Worm (Caenorhabditis elegans) whole organism, midembryonic: ENCODE data around the gene Y48E1C.1.

Experiments used
- T22C8.4 ChIP-seq: fragments of 200-800 bp; sonication (Bioruptor generic); IDR thresholded peaks from 2 replicates; pipeline ENCODE4 v1.3.6; 2022; ENCODE audit warnings: missing genetic modification characterization, missing compliant biosample characterization
- cog-1 ChIP-seq: sonication (generic microtip); optimal IDR thresholded peaks from 2 replicates; lab custom pipeline; 2016; ENCODE audit warnings: missing genetic modification characterization, missing compliant biosample characterization
- flt-1 ChIP-seq: fragments of 200-800 bp; sonication (Bioruptor generic); IDR thresholded peaks from 2 replicates; pipeline ENCODE4 v1.3.6; 2022; ENCODE audit warnings: missing genetic modification characterization, missing compliant biosample characterization
- klf-2 ChIP-seq: fragments of 200-800 bp; sonication (Bioruptor generic); conservative IDR thresholded peaks from 2 replicates; pipeline ENCODE4 v1.3.6; 2022; ENCODE audit warnings: missing genetic modification reagents, missing genetic modification characterization, missing compliant biosample characterization
- med-1 ChIP-seq: sonication (generic microtip); optimal IDR thresholded peaks from 2 replicates; lab custom pipeline; 2017; ENCODE audit warnings: missing genetic modification characterization, mild to moderate bottlenecking, missing compliant biosample characterization, antibody characterized with exemption, missing genetic modification reagents; ENCODE audit not compliant: insufficient read depth
- ref-1 ChIP-seq: fragments of 200-800 bp; sonication (Bioruptor generic); conservative IDR thresholded peaks from 2 replicates; pipeline ENCODE4 v1.3.6; 2022; ENCODE audit warnings: missing genetic modification reagents, missing genetic modification characterization, missing compliant biosample characterization
- ztf-23 ChIP-seq: fragments of 200-800 bp; sonication (Bioruptor generic); IDR thresholded peaks from 2 replicates; pipeline ENCODE4 v1.3.6; 2022; ENCODE audit warnings: missing genetic modification reagents, missing genetic modification characterization, missing compliant biosample characterization
- ztf-29 ChIP-seq: fragments of 200-800 bp; sonication (Bioruptor generic); IDR thresholded peaks from 2 replicates; pipeline ENCODE4 v1.3.6; 2022; ENCODE audit warnings: missing genetic modification reagents, missing genetic modification characterization, missing compliant biosample characterization

ce11 chrII:13469043-13469652 lies 54.3 kb downstream of the Y48E1C.1 start, which contains the start of gene E01G4.3:
- TF ChIP-seq med-1 (GFP tag; lab: Kevin White, UChicago) (no peak), flt-1 (GFP tag; lab: Robert Waterston, UW) (no peak), ztf-29 (no peak), ztf-23 (GFP tag; lab: Robert Waterston, UW) (no peak), ref-1 (GFP tag; lab: Robert Waterston, UW) (no peak), klf-2 (GFP tag; lab: Robert Waterston, UW) (no peak), T22C8.4 (no peak), cog-1 (no peak)
